Worm (Caenorhabditis elegans) whole organism, mixed stage, embryonic: ENCODE results near the gene F42H10.2.
A peak's percentile ranks its signal among the peaks of the same experiment; 100 is the strongest.

Experiments used
- M03D4.4 ChIP-seq: sonication (generic microtip); optimal IDR thresholded peaks from 2 replicates; lab custom pipeline; 2017; ENCODE audit warnings: mild to moderate bottlenecking, missing genetic modification characterization, missing compliant biosample characterization
- ceh-39 ChIP-seq: fragments of 150-350 bp; optimal IDR thresholded peaks from 2 replicates; lab custom pipeline; 2014; ENCODE audit warnings: missing biosample characterization, missing genetic modification characterization
- drap-1 ChIP-seq: fragments of 200-800 bp; sonication (Bioruptor generic); optimal IDR thresholded peaks from 3 replicates; lab custom pipeline; 2018; ENCODE audit warnings: mild to moderate bottlenecking, missing genetic modification characterization, missing compliant biosample characterization
- nhr-237 ChIP-seq: fragments of 150-350 bp; optimal IDR thresholded peaks from 2 replicates; lab custom pipeline; 2014; ENCODE audit warnings: missing biosample characterization, missing genetic modification characterization
- nhr-76 ChIP-seq: sonication (generic microtip); optimal IDR thresholded peaks from 2 replicates; lab custom pipeline; 2017; ENCODE audit warnings: missing biosample characterization, missing genetic modification characterization
- unc-39 ChIP-seq: fragments of 150-350 bp; optimal IDR thresholded peaks from 2 replicates; lab custom pipeline; 2014; ENCODE audit warnings: missing biosample characterization, missing genetic modification characterization
- unc-62 ChIP-seq: fragments of 150-350 bp; optimal IDR thresholded peaks from 2 replicates; lab custom pipeline; 2014; ENCODE audit warnings: missing biosample characterization, missing genetic modification reagents, missing genetic modification characterization
- zip-8 ChIP-seq: fragments of 150-350 bp; optimal IDR thresholded peaks from 2 replicates; lab custom pipeline; 2014; ENCODE audit warnings: missing biosample characterization, missing genetic modification characterization
- ztf-11 ChIP-seq: fragments of 150-350 bp; optimal IDR thresholded peaks from 2 replicates; lab custom pipeline; 2014; ENCODE audit warnings: missing biosample characterization, missing genetic modification characterization

ce11 chrIII:8529002-8529401 lies 38.6 kb downstream of the F42H10.2 start:
- TF ChIP-seq nhr-76 (tag; lab: Kevin White, UChicago), result no peak
- no peak for TF ChIP-seq zip-8 (tag; lab: Kevin White, UChicago)
- no peak for TF ChIP-seq unc-39
- TF ChIP-seq M03D4.4 (tag; lab: Kevin White, UChicago), result no peak
- TF ChIP-seq ceh-39, result no peak
- peak; percentile 25 for TF ChIP-seq ztf-11 (tag; lab: Kevin White, UChicago)
- TF ChIP-seq unc-62 (GFP tag; lab: Kevin White, UChicago), result peak; percentile 17
- no peak for TF ChIP-seq drap-1
- peak; percentile 32 for TF ChIP-seq nhr-237 (tag; lab: Kevin White, UChicago)
